Fruit fly (Drosophila melanogaster) whole organism, adult: ENCODE measurements around the gene EMC2B.

ENCODE experiments used
- CG11617 ChIP-seq: fragments of 200-800 bp; sonication (Bioruptor generic); optimal IDR thresholded peaks from 2 replicates; lab custom pipeline; 2017; ENCODE audit warnings: mild to moderate bottlenecking, missing biosample characterization, missing genetic modification reagents, missing genetic modification characterization
- CG12768 ChIP-seq: fragments of 200-800 bp; sonication (Bioruptor generic); optimal IDR thresholded peaks from 2 replicates; lab custom pipeline; 2017; ENCODE audit warnings: missing biosample characterization, missing genetic modification characterization, mild to moderate bottlenecking, moderate library complexity, missing genetic modification reagents
- CG14711 ChIP-seq: fragments of 200-800 bp; sonication (Bioruptor generic); optimal IDR thresholded peaks from 2 replicates; lab custom pipeline; 2018; ENCODE audit warnings: missing biosample characterization, mild to moderate bottlenecking, missing genetic modification characterization, moderate library complexity
- CG1620 ChIP-seq: fragments of 200-800 bp; sonication (Bioruptor generic); optimal IDR thresholded peaks from 2 replicates; lab custom pipeline; 2016; ENCODE audit warnings: missing biosample characterization, missing genetic modification characterization
- CG33017 ChIP-seq: fragments of 200-800 bp; sonication (Bioruptor generic); optimal IDR thresholded peaks from 2 replicates; lab custom pipeline; 2018; ENCODE audit warnings: missing biosample characterization, mild to moderate bottlenecking, missing genetic modification characterization, moderate library complexity
- CG5204 ChIP-seq: fragments of 200-800 bp; sonication (Bioruptor generic); optimal IDR thresholded peaks from 2 replicates; lab custom pipeline; 2016; ENCODE audit warnings: missing biosample characterization, missing genetic modification characterization
- CG7045 ChIP-seq: fragments of 200-800 bp; sonication (Bioruptor generic); optimal IDR thresholded peaks from 2 replicates; lab custom pipeline; 2017; ENCODE audit warnings: missing biosample characterization, mild to moderate bottlenecking, missing genetic modification characterization
- CG7101 ChIP-seq: fragments of 200-800 bp; sonication (Bioruptor generic); optimal IDR thresholded peaks from 2 replicates; lab custom pipeline; 2018; ENCODE audit warnings: missing biosample characterization, mild to moderate bottlenecking, missing genetic modification characterization, moderate library complexity
- Clk ChIP-seq: fragments of 200-800 bp; sonication (Bioruptor generic); optimal IDR thresholded peaks from 2 replicates; lab custom pipeline; 2017; ENCODE audit warnings: missing biosample characterization, missing genetic modification characterization
- Crg-1 ChIP-seq: fragments of 200-800 bp; sonication (Bioruptor generic); optimal IDR thresholded peaks from 2 replicates; lab custom pipeline; 2016; ENCODE audit warnings: missing biosample characterization, missing genetic modification characterization
- Hr96 ChIP-seq: fragments of 200-800 bp; sonication (Bioruptor generic); optimal IDR thresholded peaks from 2 replicates; lab custom pipeline; 2016; ENCODE audit warnings: missing biosample characterization, missing genetic modification characterization
- Mnt ChIP-seq: fragments of 200-800 bp; sonication (Bioruptor generic); optimal IDR thresholded peaks from 2 replicates; lab custom pipeline; 2016; ENCODE audit warnings: missing biosample characterization, mild to moderate bottlenecking, missing genetic modification characterization
- bab1 ChIP-seq: fragments of 200-800 bp; sonication (Bioruptor generic); optimal IDR thresholded peaks from 3 replicates; lab custom pipeline; 2019; ENCODE audit warnings: missing biosample characterization, mild to moderate bottlenecking, missing genetic modification characterization, moderate library complexity
- cic ChIP-seq: fragments of 200-800 bp; sonication (Bioruptor generic); optimal IDR thresholded peaks from 2 replicates; lab custom pipeline; 2017; ENCODE audit warnings: missing biosample characterization, mild to moderate bottlenecking, missing genetic modification characterization, moderate library complexity
- cnc ChIP-seq, 2 experiments: fragments of >200 bp; optimal IDR thresholded peaks; 2 replicates each; lab custom pipeline; 2017
- kay ChIP-seq: fragments of 200-800 bp; sonication (Bioruptor generic); peaks from one replicate; lab custom pipeline; 2016; ENCODE audit warnings: missing biosample characterization, missing genetic modification characterization, borderline replicate concordance
- ovo ChIP-seq: fragments of 200-800 bp; sonication (Bioruptor generic); optimal IDR thresholded peaks from 2 replicates; lab custom pipeline; 2016; ENCODE audit warnings: missing biosample characterization, missing genetic modification characterization
- pad ChIP-seq: fragments of 200-800 bp; sonication (Bioruptor generic); optimal IDR thresholded peaks from 3 replicates; lab custom pipeline; 2017; ENCODE audit warnings: missing biosample characterization, missing genetic modification characterization, mild to moderate bottlenecking, moderate library complexity, missing genetic modification reagents
- tj ChIP-seq: fragments of 200-800 bp; sonication (Bioruptor generic); optimal IDR thresholded peaks from 3 replicates; lab custom pipeline; 2017; ENCODE audit warnings: missing biosample characterization, mild to moderate bottlenecking, missing genetic modification characterization, moderate library complexity
- toe ChIP-seq: fragments of 200-800 bp; sonication (Bioruptor generic); optimal IDR thresholded peaks from 2 replicates; lab custom pipeline; 2016; ENCODE audit warnings: missing biosample characterization, missing genetic modification characterization

The EMC2B gene

dm6 chr3R:16951374-16951773 is 40.3 kb downstream of the EMC2B start:
- TF ChIP-seq toe (GFP tag; lab: Kevin White, UChicago), result no peak

dm6 chr3R:16948667-16949066 is 43.0 kb downstream of the EMC2B start:
- TF ChIP-seq cic (no peak), CG12768 (no peak), kay (GFP tag; lab: Kevin White, UChicago) (no peak), ovo (GFP tag; lab: Kevin White, UChicago) (no peak), Hr96 (peak; percentile 23)

- TF ChIP-seq bab1 (GFP tag; lab: Kevin White, UChicago) (no peak), Hr96 (no peak), CG7045 (no peak), kay (GFP tag; lab: Kevin White, UChicago) (no peak), Clk (GFP tag; lab: Kevin White, UChicago) (no peak), CG14711 (tag; lab: Kevin White, UChicago) (no peak), Mnt (GFP tag; lab: Kevin White, UChicago) (no peak), CG5204 (GFP tag; lab: Kevin White, UChicago) (no peak), tj (GFP tag; lab: Kevin White, UChicago) (no peak), ovo (GFP tag; lab: Kevin White, UChicago) (no peak), CG33017 (tag; lab: Kevin White, UChicago) (no peak), pad (GFP tag; lab: Kevin White, UChicago) (no peak), cnc (optimal IDR thresholded peaks at IDR 0.05; lab: Kevin White, UChicago) (no peak), CG11617 (GFP tag; lab: Kevin White, UChicago) (no peak), CG7101 (tag; lab: Kevin White, UChicago) (no peak), CG12768 (no peak), Crg-1 (GFP tag; lab: Kevin White, UChicago) (no peak)
These were observed 47.4 kb downstream of the EMC2B start for dm6 chr3R:16944267-16944666.

- TF ChIP-seq CG11617 (GFP tag; lab: Kevin White, UChicago), result no peak
- no peak for TF ChIP-seq Clk (GFP tag; lab: Kevin White, UChicago)
- no peak for TF ChIP-seq cic
- TF ChIP-seq CG12768, result no peak
- no peak for TF ChIP-seq CG7101 (tag; lab: Kevin White, UChicago)
These were observed 50.4 kb downstream of the EMC2B start for dm6 chr3R:16941285-16941684.

- TF ChIP-seq Hr96, result no peak
- TF ChIP-seq CG1620 (GFP tag; lab: Kevin White, UChicago), result no peak
- TF ChIP-seq ovo (GFP tag; lab: Kevin White, UChicago), result no peak
- TF ChIP-seq cic, result no peak
- TF ChIP-seq kay (GFP tag; lab: Kevin White, UChicago), result no peak
- no peak for TF ChIP-seq CG5204 (GFP tag; lab: Kevin White, UChicago)
These were observed 51.2 kb downstream of the EMC2B start for dm6 chr3R:16940520-16940919.
